Fruit fly (Drosophila melanogaster): ENCODE results near the gene CG3679.

Gene CG3679

dm6 chrX:16288492-16288964 lies 15.1 kb upstream of the CG3679 start, which contains the start of the genes CG32576 and caz (continued):
- TF ChIP-seq CG6163 (GFP tag; IDR thresholded peaks at IDR 0.05), result no peak
- TF ChIP-seq Gug (GFP tag; IDR thresholded peaks at IDR 0.05), result no peak
- peak; percentile 43 for TF ChIP-seq Sox102F (GFP tag; optimal IDR thresholded peaks at IDR 0.05)
- no peak for TF ChIP-seq CG11762 (GFP tag; optimal IDR thresholded peaks at IDR 0.05; ENCODE audit: insufficient read depth)
- TF ChIP-seq pdm3 (GFP tag; optimal IDR thresholded peaks at IDR 0.05), result no peak
- peak; percentile 51 for TF ChIP-seq CG10631 (GFP tag; optimal IDR thresholded peaks at IDR 0.05)
- TF ChIP-seq CG6276 (GFP tag; optimal IDR thresholded peaks at IDR 0.05), result no peak
- peak; percentile 8 for TF ChIP-seq Blimp-1 (GFP tag; optimal IDR thresholded peaks at IDR 0.05)
- peak; percentile 88 for TF ChIP-seq dsx (GFP tag; optimal IDR thresholded peaks at IDR 0.05; ENCODE audit: poor library complexity, severe bottlenecking)
- peak; percentile 12 for TF ChIP-seq lz (GFP tag; optimal IDR thresholded peaks at IDR 0.05)
- TF ChIP-seq CG7368 (GFP tag; optimal IDR thresholded peaks at IDR 0.05), result no peak
- no peak for TF ChIP-seq CG8632 (GFP tag; optimal IDR thresholded peaks at IDR 0.05)
- TF ChIP-seq Sox14 (GFP tag; optimal IDR thresholded peaks at IDR 0.05), result no peak
- no peak for TF ChIP-seq CG3919 (GFP tag; optimal IDR thresholded peaks at IDR 0.05)
- TF ChIP-seq fd85E (GFP tag; optimal IDR thresholded peaks at IDR 0.05), result no peak
- TF ChIP-seq Hr39 (GFP tag; optimal IDR thresholded peaks at IDR 0.05), result no peak
- TF ChIP-seq fkh (GFP tag; optimal IDR thresholded peaks at IDR 0.05), result peak; percentile 94
- TF ChIP-seq Hr38 (GFP tag; optimal IDR thresholded peaks at IDR 0.05), result no peak

- TF ChIP-seq OdsH (GFP tag; optimal IDR thresholded peaks at IDR 0.05) (no peak), CG4318 (GFP tag; optimal IDR thresholded peaks at IDR 0.05) (no peak)
These were observed 14.7 kb upstream of the CG3679 start for dm6 chrX:16288999-16289398.

- TF ChIP-seq CG6276 (GFP tag; optimal IDR thresholded peaks at IDR 0.05) (no peak), CG10669 (GFP tag; optimal IDR thresholded peaks at IDR 0.05) (no peak), CG3032 (tag; optimal IDR thresholded peaks at IDR 0.05) (no peak), lz (GFP tag; optimal IDR thresholded peaks at IDR 0.05) (no peak), Ets96B (tag; optimal IDR thresholded peaks at IDR 0.05) (no peak), CG34406 (GFP tag; optimal IDR thresholded peaks at IDR 0.05) (no peak), CG10631 (GFP tag; optimal IDR thresholded peaks at IDR 0.05) (no peak), net (GFP tag; optimal IDR thresholded peaks at IDR 0.05) (no peak), Eip78C (GFP tag) (no peak), vri (GFP tag; optimal IDR thresholded peaks at IDR 0.05) (no peak), CG11294 (GFP tag; IDR thresholded peaks at IDR 0.05) (no peak), CG6792 (GFP tag; optimal IDR thresholded peaks at IDR 0.05) (no peak), achi (GFP tag; optimal IDR thresholded peaks at IDR 0.05) (no peak), esn (GFP tag; optimal IDR thresholded peaks at IDR 0.05) (no peak), acj6 (GFP tag; optimal IDR thresholded peaks at IDR 0.05) (no peak), Hr39 (GFP tag; optimal IDR thresholded peaks at IDR 0.05) (no peak)
These were observed 11.0 kb upstream of the CG3679 start for dm6 chrX:16292646-16293045.

dm6 chrX:16296423-16297292 lies 7.0 kb upstream of the CG3679 start, which contains the start of gene CG3632:
Gene CG3632 (plus strand): TSS chrX:16296671.
- TF ChIP-seq CG6792 (GFP tag; optimal IDR thresholded peaks at IDR 0.05) (no peak), CG3919 (GFP tag; optimal IDR thresholded peaks at IDR 0.05) (no peak), achi (GFP tag; optimal IDR thresholded peaks at IDR 0.05) (no peak), ss (GFP tag; optimal IDR thresholded peaks at IDR 0.05) (no peak), dsx (GFP tag; optimal IDR thresholded peaks at IDR 0.05; ENCODE audit: poor library complexity, severe bottlenecking) (no peak), fd85E (GFP tag; optimal IDR thresholded peaks at IDR 0.05) (no peak), CG34406 (GFP tag; optimal IDR thresholded peaks at IDR 0.05) (no peak), spab (GFP tag; optimal IDR thresholded peaks at IDR 0.05) (no peak), esn (GFP tag; optimal IDR thresholded peaks at IDR 0.05) (peak; percentile 62), CG6808 (GFP tag; optimal IDR thresholded peaks at IDR 0.05) (no peak), Ets21C (GFP tag; optimal IDR thresholded peaks at IDR 0.05) (no peak), eg (GFP tag; IDR thresholded peaks at IDR 0.05) (no peak), Ets96B (tag; optimal IDR thresholded peaks at IDR 0.05) (no peak), CG31627 (GFP tag; optimal IDR thresholded peaks at IDR 0.05) (peak; percentile 40), dac (GFP tag; optimal IDR thresholded peaks at IDR 0.05) (no peak), CG1621 (tag; optimal IDR thresholded peaks at IDR 0.05) (no peak), CG8319 (GFP tag; optimal IDR thresholded peaks at IDR 0.05) (no peak), Eip93F (GFP tag; optimal IDR thresholded peaks at IDR 0.05) (no peak), Smox (GFP tag; optimal IDR thresholded peaks at IDR 0.05) (no peak), lz (GFP tag; optimal IDR thresholded peaks at IDR 0.05) (peak; percentile 36), cyc (GFP tag; optimal IDR thresholded peaks at IDR 0.05) (peak; percentile 30), vri (GFP tag; optimal IDR thresholded peaks at IDR 0.05) (peak; percentile 6)

Measured in whole organism, prepupa.